Fruit fly (Drosophila melanogaster) Kc167 (cell line): Measurements from ENCODE around the gene Atg18b.

Experiments
- Myc ChIP-seq: fragments of >200 bp; optimal IDR thresholded peaks from 2 replicates; lab custom pipeline; 2017; ENCODE audit warnings: missing external identifiers
- psq ChIP-seq: fragments of >200 bp; optimal IDR thresholded peaks from 2 replicates; lab custom pipeline; 2017; ENCODE audit warnings: missing external identifiers
- ttk ChIP-seq: sonication (Bioruptor generic); optimal IDR thresholded peaks from 2 replicates; lab custom pipeline; 2017; ENCODE audit warnings: missing external identifiers

- TF ChIP-seq ttk (no peak), psq (no peak), Myc (no peak)
These were observed 32.6 kb downstream of the Atg18b start for dm6 chr2L:21187753-21188152.
